Worm (Caenorhabditis elegans) whole organism, midembryonic: Measurements from ENCODE around the gene T13C2.2.

Experiments
- T22C8.4 ChIP-seq: fragments of 200-800 bp; sonication (Bioruptor generic); IDR thresholded peaks from 2 replicates; pipeline ENCODE4 v1.3.6; 2022; ENCODE audit warnings: missing genetic modification characterization, missing compliant biosample characterization
- cog-1 ChIP-seq: sonication (generic microtip); optimal IDR thresholded peaks from 2 replicates; lab custom pipeline; 2016; ENCODE audit warnings: missing genetic modification characterization, missing compliant biosample characterization
- flt-1 ChIP-seq: fragments of 200-800 bp; sonication (Bioruptor generic); IDR thresholded peaks from 2 replicates; pipeline ENCODE4 v1.3.6; 2022; ENCODE audit warnings: missing genetic modification characterization, missing compliant biosample characterization
- med-1 ChIP-seq: sonication (generic microtip); optimal IDR thresholded peaks from 2 replicates; lab custom pipeline; 2017; ENCODE audit warnings: missing genetic modification characterization, mild to moderate bottlenecking, missing compliant biosample characterization, antibody characterized with exemption, missing genetic modification reagents; ENCODE audit not compliant: insufficient read depth
- ref-1 ChIP-seq: fragments of 200-800 bp; sonication (Bioruptor generic); conservative IDR thresholded peaks from 2 replicates; pipeline ENCODE4 v1.3.6; 2022; ENCODE audit warnings: missing genetic modification reagents, missing genetic modification characterization, missing compliant biosample characterization
- ztf-23 ChIP-seq: fragments of 200-800 bp; sonication (Bioruptor generic); IDR thresholded peaks from 2 replicates; pipeline ENCODE4 v1.3.6; 2022; ENCODE audit warnings: missing genetic modification reagents, missing genetic modification characterization, missing compliant biosample characterization
- ztf-29 ChIP-seq: fragments of 200-800 bp; sonication (Bioruptor generic); IDR thresholded peaks from 2 replicates; pipeline ENCODE4 v1.3.6; 2022; ENCODE audit warnings: missing genetic modification reagents, missing genetic modification characterization, missing compliant biosample characterization

DNA sequence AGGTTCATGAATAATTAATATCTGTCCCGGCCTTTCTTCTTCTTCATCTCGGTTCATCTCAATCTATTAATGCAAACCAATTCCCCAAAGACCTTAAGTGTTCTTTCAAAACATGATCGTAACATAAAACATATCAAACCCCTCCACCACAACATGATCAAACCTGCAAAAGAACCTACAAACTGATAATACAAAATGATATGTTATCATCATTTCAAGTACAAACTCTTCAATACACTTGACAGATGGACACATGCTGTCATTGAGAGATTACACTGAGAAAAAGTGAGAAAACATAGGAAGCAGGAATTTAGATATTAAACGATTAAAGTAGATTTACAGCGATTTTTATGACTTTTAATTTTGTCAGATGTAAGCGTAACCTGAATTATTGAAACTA, 32.5 kb downstream of the T13C2.2 start:
- no peak for TF ChIP-seq ztf-29
- TF ChIP-seq cog-1 (tag; lab: Kevin White, UChicago) = no peak
- TF ChIP-seq flt-1 (GFP tag; lab: Robert Waterston, UW) = no peak
- TF ChIP-seq ref-1 (GFP tag; lab: Robert Waterston, UW) = no peak
- no peak for TF ChIP-seq T22C8.4 (GFP tag; lab: Robert Waterston, UW)
- TF ChIP-seq med-1 (GFP tag; lab: Kevin White, UChicago) = no peak
- no peak for TF ChIP-seq ztf-23
